Worm (Caenorhabditis elegans) whole organism, L2 larva: ENCODE data around the gene fbxa-9.

Experiments
- C34F6.9 ChIP-seq: fragments of 150-350 bp; optimal IDR thresholded peaks from 2 replicates; lab custom pipeline; 2014; ENCODE audit warnings: missing biosample characterization, missing genetic modification characterization
- F13H6.1 ChIP-seq: sonication (generic microtip); optimal IDR thresholded peaks from 2 replicates; lab custom pipeline; 2016; ENCODE audit warnings: missing genetic modification characterization, missing compliant biosample characterization
- R02D3.7 ChIP-seq: fragments of 150-350 bp; optimal IDR thresholded peaks from 2 replicates; lab custom pipeline; 2014; ENCODE audit warnings: missing biosample characterization, missing genetic modification characterization
- Y55F3AM.14 ChIP-seq: fragments of 200-800 bp; sonication (Bioruptor generic); optimal IDR thresholded peaks from 2 replicates; lab custom pipeline; 2018; ENCODE audit warnings: mild to moderate bottlenecking, missing genetic modification characterization, missing compliant biosample characterization
- ZK546.5 ChIP-seq: sonication (generic microtip); optimal IDR thresholded peaks from 2 replicates; lab custom pipeline; 2017; ENCODE audit warnings: missing biosample characterization, missing genetic modification characterization
- alr-1 ChIP-seq: fragments of 150-350 bp; optimal IDR thresholded peaks from 2 replicates; lab custom pipeline; 2014; ENCODE audit warnings: missing biosample characterization, missing genetic modification characterization
- aly-2 ChIP-seq: fragments of 150-350 bp; optimal IDR thresholded peaks from 2 replicates; lab custom pipeline; 2014; ENCODE audit warnings: missing biosample characterization, missing genetic modification characterization
- ama-1 ChIP-seq: fragments of 150-350 bp; optimal IDR thresholded peaks from 2 replicates; lab custom pipeline; 2018; ENCODE audit warnings: inconsistent platforms
- ceh-16 ChIP-seq: fragments of 150-350 bp; optimal IDR thresholded peaks from 2 replicates; lab custom pipeline; 2014; ENCODE audit warnings: missing biosample characterization, missing genetic modification characterization
- ceh-82 ChIP-seq: fragments of 150-350 bp; optimal IDR thresholded peaks from 2 replicates; lab custom pipeline; 2014; ENCODE audit warnings: missing biosample characterization, missing genetic modification characterization
- crh-2 ChIP-seq: sonication (generic microtip); optimal IDR thresholded peaks from 2 replicates; lab custom pipeline; 2017; ENCODE audit warnings: missing biosample characterization, missing genetic modification characterization
- dmd-4 ChIP-seq: sonication (generic microtip); optimal IDR thresholded peaks from 2 replicates; lab custom pipeline; 2017; ENCODE audit warnings: missing biosample characterization, missing genetic modification characterization
- egl-27 ChIP-seq: sonication (generic microtip); optimal IDR thresholded peaks from 3 replicates; lab custom pipeline; 2017; ENCODE audit warnings: missing biosample characterization, missing genetic modification reagents, missing genetic modification characterization
- elt-1 ChIP-seq: fragments of 150-350 bp; optimal IDR thresholded peaks from 2 replicates; lab custom pipeline; 2014; ENCODE audit warnings: missing biosample characterization, missing genetic modification characterization
- elt-3 ChIP-seq: sonication (generic microtip); optimal IDR thresholded peaks from 2 replicates; lab custom pipeline; 2017; ENCODE audit warnings: missing biosample characterization, missing genetic modification characterization
- fos-1 ChIP-seq: fragments of 150-350 bp; optimal IDR thresholded peaks from 2 replicates; lab custom pipeline; 2014; ENCODE audit warnings: missing biosample characterization, missing genetic modification characterization
- gmeb-1 ChIP-seq: fragments of 150-350 bp; optimal IDR thresholded peaks from 2 replicates; lab custom pipeline; 2014; ENCODE audit warnings: missing biosample characterization, missing genetic modification characterization
- lin-11 ChIP-seq: fragments of 150-350 bp; sonication (generic microtip); optimal IDR thresholded peaks from 2 replicates; lab custom pipeline; 2014; ENCODE audit warnings: missing biosample characterization, missing genetic modification characterization, inconsistent platforms, mixed read lengths
- lsy-2 ChIP-seq, 2 experiments: fragments of 150-350 bp in 1 of 2; sonication (generic microtip) in 1 of 2; optimal IDR thresholded peaks; 2 replicates each; lab custom pipeline; 2014 to 2017; ENCODE audit warnings: missing biosample characterization in 2 of 2, missing genetic modification characterization in 2 of 2
- mab-5 ChIP-seq: fragments of 150-350 bp; optimal IDR thresholded peaks from 2 replicates; lab custom pipeline; 2014; ENCODE audit warnings: missing biosample characterization, missing genetic modification characterization
- mbf-1 ChIP-seq: sonication (generic microtip); optimal IDR thresholded peaks from 2 replicates; lab custom pipeline; 2017; ENCODE audit warnings: missing biosample characterization, missing genetic modification characterization
- mdl-1 ChIP-seq, 2 experiments: fragments of 150-350 bp in 1 of 2; sonication (generic microtip) in 1 of 2; optimal IDR thresholded peaks; 2 replicates each; lab custom pipeline; 2017; ENCODE audit warnings: missing biosample characterization in 2 of 2, missing genetic modification characterization in 2 of 2
- nhr-10 ChIP-seq: sonication (generic microtip); optimal IDR thresholded peaks from 2 replicates; lab custom pipeline; 2017; ENCODE audit warnings: missing biosample characterization, missing genetic modification characterization
- nhr-11 ChIP-seq: fragments of 150-350 bp; optimal IDR thresholded peaks from 2 replicates; lab custom pipeline; 2014; ENCODE audit warnings: missing biosample characterization, missing genetic modification characterization
- nhr-237 ChIP-seq: fragments of 150-350 bp; optimal IDR thresholded peaks from 2 replicates; lab custom pipeline; 2014; ENCODE audit warnings: missing biosample characterization, missing genetic modification characterization
- nhr-25 ChIP-seq: fragments of 150-350 bp; sonication (generic microtip); optimal IDR thresholded peaks from 3 replicates; lab custom pipeline; 2014; ENCODE audit warnings: missing biosample characterization, missing genetic modification characterization
- nhr-6 ChIP-seq: fragments of 150-350 bp; optimal IDR thresholded peaks from 2 replicates; lab custom pipeline; 2014; ENCODE audit warnings: missing biosample characterization, missing genetic modification characterization
- nhr-77 ChIP-seq: fragments of 150-350 bp; optimal IDR thresholded peaks from 2 replicates; lab custom pipeline; 2014; ENCODE audit warnings: missing biosample characterization, missing genetic modification characterization
- peb-1 ChIP-seq: fragments of 150-350 bp; optimal IDR thresholded peaks from 2 replicates; lab custom pipeline; 2014; ENCODE audit warnings: missing biosample characterization, missing genetic modification characterization
- sem-4 ChIP-seq: fragments of 150-350 bp; optimal IDR thresholded peaks from 2 replicates; lab custom pipeline; 2014; ENCODE audit warnings: missing biosample characterization, missing genetic modification reagents, missing genetic modification characterization
- sma-3 ChIP-seq: sonication (generic microtip); optimal IDR thresholded peaks from 2 replicates; lab custom pipeline; 2016; ENCODE audit warnings: missing genetic modification reagents, missing genetic modification characterization, missing compliant biosample characterization
- sma-9 ChIP-seq, 2 experiments: fragments of 150-350 bp in 1 of 2; sonication (generic microtip) in 1 of 2; optimal IDR thresholded peaks; 2 replicates each; lab custom pipeline; 2014 to 2016; ENCODE audit warnings: missing genetic modification characterization in 2 of 2, mild to moderate bottlenecking in 1 of 2, missing biosample characterization in 1 of 2, missing compliant biosample characterization in 1 of 2, missing genetic modification reagents in 1 of 2, moderate library complexity in 1 of 2
- snpc-4 ChIP-seq: fragments of 150-350 bp; optimal IDR thresholded peaks from 2 replicates; lab custom pipeline; 2014; ENCODE audit warnings: missing biosample characterization, missing genetic modification characterization
- unc-39 ChIP-seq: fragments of 150-350 bp; optimal IDR thresholded peaks from 2 replicates; lab custom pipeline; 2014; ENCODE audit warnings: missing biosample characterization, missing genetic modification characterization
- unc-55 ChIP-seq: fragments of 150-350 bp; sonication (generic microtip); optimal IDR thresholded peaks from 3 replicates; lab custom pipeline; 2014; ENCODE audit warnings: missing biosample characterization, missing genetic modification reagents, missing genetic modification characterization
- zag-1 ChIP-seq: fragments of 150-350 bp; optimal IDR thresholded peaks from 2 replicates; lab custom pipeline; 2014; ENCODE audit warnings: missing biosample characterization, missing genetic modification characterization
- ztf-11 ChIP-seq: sonication (generic microtip); optimal IDR thresholded peaks from 2 replicates; lab custom pipeline; 2017; ENCODE audit warnings: missing biosample characterization, missing genetic modification characterization
- ztf-4 ChIP-seq: fragments of 150-350 bp; optimal IDR thresholded peaks from 2 replicates; lab custom pipeline; 2014; ENCODE audit warnings: missing biosample characterization, missing genetic modification characterization

Gene fbxa-9

ce11 chrIII:2265986-2266701, at the start of gene fbxa-9:
Gene fbxa-9 (plus strand): TSS chrIII:2266651.
- TF ChIP-seq gmeb-1 (tag; lab: Kevin White, UChicago), result no peak
- peak; percentile 58 for TF ChIP-seq fos-1 (tag; lab: Kevin White, UChicago)
- no peak for TF ChIP-seq mdl-1 (tag; optimal IDR thresholded peaks at IDR 0.05; lab: Kevin White, UChicago)

ce11 chrIII:2219408-2219807, 47.0 kb upstream of the fbxa-9 start, which contains the start of gene fbxa-12:
Gene fbxa-12 (plus strand): TSS chrIII:2219708.
- TF ChIP-seq ZK546.5, result no peak
- TF ChIP-seq elt-3 (tag; lab: Kevin White, UChicago), result no peak
- no peak for TF ChIP-seq aly-2 (tag; lab: Kevin White, UChicago)
- no peak for TF ChIP-seq lin-11
- no peak for TF ChIP-seq ztf-11 (tag; lab: Kevin White, UChicago)
- TF ChIP-seq fos-1 (tag; lab: Kevin White, UChicago), result no peak
- no peak for TF ChIP-seq Y55F3AM.14 (GFP tag; lab: Kevin White, UChicago)
- no peak for TF ChIP-seq nhr-77 (tag; lab: Kevin White, UChicago)
- no peak for TF ChIP-seq F13H6.1
- no peak for TF ChIP-seq ztf-4 (tag; lab: Kevin White, UChicago)
- no peak for TF ChIP-seq crh-2 (tag; lab: Kevin White, UChicago)
- TF ChIP-seq sem-4 (tag; lab: Kevin White, UChicago), result no peak
- no peak for TF ChIP-seq peb-1 (tag; lab: Kevin White, UChicago)
- no peak for TF ChIP-seq nhr-25 (tag; lab: Kevin White, UChicago)
- TF ChIP-seq R02D3.7 (tag; lab: Kevin White, UChicago), result no peak
- TF ChIP-seq gmeb-1 (tag; lab: Kevin White, UChicago), result no peak
- no peak for TF ChIP-seq nhr-10 (tag; lab: Kevin White, UChicago)

- no peak for TF ChIP-seq mbf-1 (tag; lab: Kevin White, UChicago)
Measured at ce11 chrIII:2223932-2224331, 42.5 kb upstream of the fbxa-9 start, which contains the start of gene srd-65. Gene srd-65 (minus strand): TSS chrIII:2224032.

- TF ChIP-seq sma-3 (GFP tag; lab: Kevin White, UChicago), result no peak
- TF ChIP-seq fos-1 (tag; lab: Kevin White, UChicago), result peak; percentile 18
Measured at ce11 chrIII:2224478-2224877, 42.0 kb upstream of the fbxa-9 start, which contains the start of gene fbxa-38. Gene fbxa-38 (plus strand): TSS chrIII:2224672.

ce11 chrIII:2227407-2227806, 39.0 kb upstream of the fbxa-9 start, which contains the start of gene fbxa-62:
Gene fbxa-62 (plus strand): TSS chrIII:2227707.
- no peak for TF ChIP-seq zag-1 (tag; lab: Kevin White, UChicago)
- TF ChIP-seq sem-4 (tag; lab: Kevin White, UChicago), result no peak
- TF ChIP-seq elt-1 (tag; lab: Kevin White, UChicago), result no peak
- TF ChIP-seq egl-27 (tag; lab: Kevin White, UChicago), result no peak
- no peak for TF ChIP-seq ceh-16
- no peak for TF ChIP-seq ceh-82 (tag; lab: Kevin White, UChicago)
- TF ChIP-seq fos-1 (tag; lab: Kevin White, UChicago), result no peak

ce11 chrIII:2232360-2232759, 34.1 kb upstream of the fbxa-9 start, which contains the start of gene fbxa-47:
Gene fbxa-47 (minus strand): TSS chrIII:2232460.
- TF ChIP-seq mdl-1 (tag; optimal IDR thresholded peaks at IDR 0.05; lab: Kevin White, UChicago) (no peak), unc-39 (no peak), nhr-77 (tag; lab: Kevin White, UChicago) (no peak), snpc-4 (no peak), sma-9 (GFP tag; optimal IDR thresholded peaks at IDR 0.05; lab: Kevin White, UChicago) (no peak), sma-9 (tag; optimal IDR thresholded peaks at IDR 0.05; lab: Kevin White, UChicago) (no peak), ama-1 (lab: Kevin White, UChicago) (no peak), unc-55 (no peak), alr-1 (tag; lab: Kevin White, UChicago) (no peak), elt-3 (tag; lab: Kevin White, UChicago) (no peak), peb-1 (tag; lab: Kevin White, UChicago) (no peak), nhr-6 (tag; lab: Kevin White, UChicago) (no peak), ceh-82 (tag; lab: Kevin White, UChicago) (no peak), C34F6.9 (tag; lab: Kevin White, UChicago) (no peak), mab-5 (tag; lab: Kevin White, UChicago) (no peak), aly-2 (tag; lab: Kevin White, UChicago) (no peak), nhr-237 (tag; lab: Kevin White, UChicago) (no peak), nhr-10 (tag; lab: Kevin White, UChicago) (no peak), lsy-2 (tag; optimal IDR thresholded peaks at IDR 0.05; lab: Kevin White, UChicago) (no peak), dmd-4 (tag; lab: Kevin White, UChicago) (no peak), nhr-11 (tag; lab: Kevin White, UChicago) (no peak)
- TF ChIP-seq, all 48 proteins: peak for 0
